Worm (Caenorhabditis elegans): ENCODE measurements around the gene F35C8.5.

DNA sequence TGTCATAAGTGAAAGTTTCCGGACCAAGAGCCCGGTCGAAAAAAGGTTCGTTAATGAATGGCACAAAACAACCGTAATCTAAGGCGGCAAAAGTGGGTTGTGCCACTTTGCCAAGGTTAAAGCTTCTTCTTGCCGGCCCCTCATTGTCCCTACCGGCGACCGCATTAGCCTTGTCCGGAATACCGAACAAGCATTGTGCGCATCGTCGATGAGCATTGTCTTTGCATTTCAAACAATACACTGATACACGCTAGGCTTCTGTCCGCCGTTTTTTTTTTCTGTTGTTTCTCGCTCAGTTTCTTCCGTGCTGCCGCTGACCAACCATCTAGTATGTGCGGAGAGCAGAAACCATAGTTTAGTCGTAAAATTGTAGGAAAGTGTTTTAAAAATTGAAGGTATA is 31.7 kb downstream of the F35C8.5 start, which contains the start of gene C03F11.2:
- no peak for TF ChIP-seq T07F8.4 (tag; optimal IDR thresholded peaks at IDR 0.05)
- TF ChIP-seq Y79H2A.3 (GFP tag; conservative IDR thresholded peaks at IDR 0.05): no peak
- TF ChIP-seq snpc-4 (GFP tag; optimal IDR thresholded peaks at IDR 0.05): no peak
- TF ChIP-seq snpc-4 (tag; optimal IDR thresholded peaks at IDR 0.05): no peak
- no peak for TF ChIP-seq pha-4 (tag; optimal IDR thresholded peaks at IDR 0.05)
- no peak for TF ChIP-seq lin-26 (GFP tag; IDR thresholded peaks at IDR 0.05)
- no peak for TF ChIP-seq F39B2.1 (GFP tag; IDR thresholded peaks at IDR 0.05)
- TF ChIP-seq dpl-1 (GFP tag; optimal IDR thresholded peaks at IDR 0.05): no peak
- no peak for TF ChIP-seq somi-1 (GFP tag; optimal IDR thresholded peaks at IDR 0.05)
- no peak for TF ChIP-seq nhr-90 (tag; optimal IDR thresholded peaks at IDR 0.05)
- no peak for TF ChIP-seq madf-10 (tag; optimal IDR thresholded peaks at IDR 0.05)
- peak; percentile 38 for TF ChIP-seq nhr-80 (tag; optimal IDR thresholded peaks at IDR 0.05)

All from whole organism, young adult.